Worm (Caenorhabditis elegans) whole organism, late embryonic: ENCODE measurements around the gene ver-1.

Experiments
- C08G9.2 ChIP-seq: sonication (generic microtip); optimal IDR thresholded peaks from 2 replicates; lab custom pipeline; 2016; ENCODE audit warnings: mild to moderate bottlenecking, missing genetic modification characterization, moderate library complexity, missing compliant biosample characterization
- ceh-14 ChIP-seq: sonication (generic microtip); optimal IDR thresholded peaks from 2 replicates; lab custom pipeline; 2016; ENCODE audit warnings: missing genotype, missing genetic modification characterization, missing compliant biosample characterization
- ceh-18 ChIP-seq: sonication (generic microtip); optimal IDR thresholded peaks from 2 replicates; lab custom pipeline; 2016; ENCODE audit warnings: missing genetic modification characterization, missing compliant biosample characterization
- ceh-19 ChIP-seq: fragments of 200-800 bp; sonication (Bioruptor generic); optimal IDR thresholded peaks from 2 replicates; lab custom pipeline; 2018; ENCODE audit warnings: mild to moderate bottlenecking, missing genetic modification characterization, missing compliant biosample characterization
- ceh-30 ChIP-seq: fragments of 150-350 bp; optimal IDR thresholded peaks from 2 replicates; lab custom pipeline; 2014; ENCODE audit warnings: missing biosample characterization, missing genetic modification characterization
- ceh-31 ChIP-seq: sonication (generic microtip); optimal IDR thresholded peaks from 2 replicates; lab custom pipeline; 2016; ENCODE audit warnings: missing genetic modification characterization, missing compliant biosample characterization
- ceh-48 ChIP-seq: sonication (generic microtip); optimal IDR thresholded peaks from 2 replicates; lab custom pipeline; 2016; ENCODE audit warnings: missing genetic modification characterization, inconsistent platforms, missing compliant biosample characterization
- ceh-6 ChIP-seq: fragments of 200-800 bp; sonication (Bioruptor generic); optimal IDR thresholded peaks from 2 replicates; lab custom pipeline; 2018; ENCODE audit warnings: mild to moderate bottlenecking, missing genetic modification characterization, missing compliant biosample characterization
- dmd-4 ChIP-seq: sonication (generic microtip); optimal IDR thresholded peaks from 2 replicates; lab custom pipeline; 2016; ENCODE audit warnings: borderline replicate concordance, missing genetic modification characterization, missing compliant biosample characterization
- eyg-1 ChIP-seq: sonication (generic microtip); optimal IDR thresholded peaks from 2 replicates; lab custom pipeline; 2016; ENCODE audit warnings: missing genotype, missing genetic modification characterization, missing compliant biosample characterization
- fkh-10 ChIP-seq: fragments of 150-350 bp; optimal IDR thresholded peaks from 2 replicates; lab custom pipeline; 2014; ENCODE audit warnings: missing biosample characterization, missing genetic modification reagents, missing genetic modification characterization
- hlh-15 ChIP-seq: sonication (generic microtip); optimal IDR thresholded peaks from 2 replicates; lab custom pipeline; 2016; ENCODE audit warnings: missing genetic modification characterization, missing compliant biosample characterization
- nhr-11 ChIP-seq: fragments of 150-350 bp; optimal IDR thresholded peaks from 2 replicates; lab custom pipeline; 2014; ENCODE audit warnings: missing biosample characterization, missing genetic modification characterization
- odd-2 ChIP-seq: sonication (generic microtip); optimal IDR thresholded peaks from 2 replicates; lab custom pipeline; 2017; ENCODE audit warnings: antibody characterized with exemption, mild to moderate bottlenecking, missing genetic modification characterization, missing compliant biosample characterization
- pat-9 ChIP-seq: fragments of 200-800 bp; sonication (Bioruptor generic); optimal IDR thresholded peaks from 2 replicates; lab custom pipeline; 2018; ENCODE audit warnings: mild to moderate bottlenecking, missing genetic modification characterization, moderate library complexity, missing compliant biosample characterization
- pax-1 ChIP-seq: fragments of 150-350 bp; optimal IDR thresholded peaks from 2 replicates; lab custom pipeline; 2014; ENCODE audit warnings: missing biosample characterization, missing genetic modification characterization
- pha-2 ChIP-seq: sonication (generic microtip); optimal IDR thresholded peaks from 2 replicates; lab custom pipeline; 2017; ENCODE audit warnings: mild to moderate bottlenecking, missing genetic modification characterization, missing compliant biosample characterization
- syd-9 ChIP-seq: sonication (generic microtip); optimal IDR thresholded peaks from 2 replicates; lab custom pipeline; 2016; ENCODE audit warnings: mild to moderate bottlenecking, missing genetic modification characterization, moderate library complexity, missing compliant biosample characterization
- unc-3 ChIP-seq, 2 experiments: fragments of 200-800 bp in 1 of 2; sonication (Bioruptor generic) in 1 of 2; sonication (generic microtip) in 1 of 2; conservative IDR thresholded peaks in 1 of 2; optimal IDR thresholded peaks in 1 of 2; 2 replicates each; pipeline versions ENCODE4 v1.3.6 to Lab custom; 2016 to 2022; ENCODE audit warnings: missing compliant biosample characterization in 2 of 2, missing genetic modification characterization in 2 of 2, missing genetic modification reagents in 1 of 2
- unc-42 ChIP-seq: sonication (generic microtip); optimal IDR thresholded peaks from 2 replicates; lab custom pipeline; 2016; ENCODE audit warnings: missing genotype, missing genetic modification characterization, missing compliant biosample characterization
- unc-55 ChIP-seq: sonication (generic microtip); optimal IDR thresholded peaks from 2 replicates; lab custom pipeline; 2017; ENCODE audit warnings: missing biosample characterization, missing genetic modification reagents, missing genetic modification characterization

The ver-1 gene

DNA sequence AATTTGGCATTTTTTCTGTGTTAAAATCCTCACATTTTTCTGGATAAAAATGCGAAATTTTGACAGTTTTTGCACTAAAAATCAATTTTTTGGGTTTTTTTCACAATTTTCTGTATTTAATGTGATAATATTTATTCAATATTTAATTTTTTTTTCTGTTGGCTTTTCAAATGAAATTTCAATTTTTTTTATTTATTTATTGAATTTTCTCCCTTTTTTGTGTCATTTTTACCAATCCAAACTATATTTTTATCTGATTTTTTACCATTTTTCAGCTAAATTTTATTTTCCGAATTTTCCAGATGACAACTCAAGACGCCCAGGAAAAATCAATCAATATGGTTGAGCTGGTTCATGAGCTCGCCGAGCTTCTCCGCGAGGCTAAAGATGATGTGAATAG lies 37.5 kb downstream of the ver-1 start, which contains the start of gene F40G9.17:
F40G9.17 (plus strand) TSS at position 301 of the 400 bp plus-strand sequence.
- no peak for TF ChIP-seq pax-1 (tag; lab: Kevin White, UChicago)
- TF ChIP-seq hlh-15 (tag; lab: Kevin White, UChicago), result no peak
- no peak for TF ChIP-seq eyg-1
- TF ChIP-seq nhr-11 (tag; lab: Kevin White, UChicago), result no peak
- no peak for TF ChIP-seq ceh-18 (tag; lab: Kevin White, UChicago)
- no peak for TF ChIP-seq dmd-4
- TF ChIP-seq pha-2 (tag; lab: Kevin White, UChicago), result no peak
- no peak for TF ChIP-seq ceh-6 (GFP tag; lab: Kevin White, UChicago)
- TF ChIP-seq pat-9, result no peak
- TF ChIP-seq ceh-30, result no peak

DNA sequence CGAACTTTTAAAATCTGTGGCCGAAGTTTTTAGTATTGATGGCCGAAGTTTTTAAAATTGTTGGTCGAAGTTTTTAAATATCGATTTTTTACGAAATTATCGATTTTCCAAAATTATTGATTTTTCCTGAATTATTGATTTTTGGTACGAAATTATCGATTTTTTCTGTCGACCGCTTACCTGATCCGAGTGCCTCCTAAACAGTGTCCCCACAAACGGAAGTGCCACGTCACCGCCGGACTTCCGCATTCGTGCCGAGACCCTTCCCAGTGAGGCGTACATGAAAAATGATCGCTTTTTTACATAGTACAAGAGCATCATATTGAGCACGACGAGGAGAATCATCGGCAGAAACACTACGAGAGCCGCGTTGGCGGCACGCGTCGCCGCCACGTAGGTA lies 47.3 kb downstream of the ver-1 start:
- TF ChIP-seq ceh-48, result peak; percentile 69
- TF ChIP-seq odd-2, result no peak
- no peak for TF ChIP-seq unc-3 (GFP tag; conservative IDR thresholded peaks at IDR 0.05; lab: Robert Waterston, UW)
- TF ChIP-seq unc-3 (tag; optimal IDR thresholded peaks at IDR 0.05; lab: Kevin White, UChicago), result no peak
- TF ChIP-seq pha-2 (tag; lab: Kevin White, UChicago), result no peak
- TF ChIP-seq, all 69 proteins: peak for 1

DNA sequence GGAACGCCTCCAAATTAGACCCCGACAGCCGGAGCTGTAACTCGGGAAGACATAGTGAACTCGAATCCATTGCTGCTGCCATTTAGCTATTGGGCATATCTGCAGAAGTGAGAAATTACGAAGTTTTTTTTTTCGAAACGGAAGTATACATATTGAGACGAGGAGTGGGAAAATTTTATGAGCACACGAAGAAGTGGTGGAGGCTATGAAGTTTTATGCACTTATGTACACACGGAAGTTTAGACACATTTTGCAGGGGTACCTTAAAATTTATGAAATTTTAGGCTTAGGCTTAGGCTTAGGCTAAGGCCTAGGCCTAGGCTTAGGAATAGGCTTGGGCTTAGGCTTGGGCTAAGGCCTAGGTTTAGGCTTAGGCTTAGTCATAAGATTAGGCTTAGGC lies 50.4 kb downstream of the ver-1 start, which contains the start of gene W10C4.1:
W10C4.1 (minus strand) TSS at position 101 of the 400 bp plus-strand sequence.
- no peak for TF ChIP-seq pat-9
- TF ChIP-seq, all 69 proteins: peak for 0

DNA sequence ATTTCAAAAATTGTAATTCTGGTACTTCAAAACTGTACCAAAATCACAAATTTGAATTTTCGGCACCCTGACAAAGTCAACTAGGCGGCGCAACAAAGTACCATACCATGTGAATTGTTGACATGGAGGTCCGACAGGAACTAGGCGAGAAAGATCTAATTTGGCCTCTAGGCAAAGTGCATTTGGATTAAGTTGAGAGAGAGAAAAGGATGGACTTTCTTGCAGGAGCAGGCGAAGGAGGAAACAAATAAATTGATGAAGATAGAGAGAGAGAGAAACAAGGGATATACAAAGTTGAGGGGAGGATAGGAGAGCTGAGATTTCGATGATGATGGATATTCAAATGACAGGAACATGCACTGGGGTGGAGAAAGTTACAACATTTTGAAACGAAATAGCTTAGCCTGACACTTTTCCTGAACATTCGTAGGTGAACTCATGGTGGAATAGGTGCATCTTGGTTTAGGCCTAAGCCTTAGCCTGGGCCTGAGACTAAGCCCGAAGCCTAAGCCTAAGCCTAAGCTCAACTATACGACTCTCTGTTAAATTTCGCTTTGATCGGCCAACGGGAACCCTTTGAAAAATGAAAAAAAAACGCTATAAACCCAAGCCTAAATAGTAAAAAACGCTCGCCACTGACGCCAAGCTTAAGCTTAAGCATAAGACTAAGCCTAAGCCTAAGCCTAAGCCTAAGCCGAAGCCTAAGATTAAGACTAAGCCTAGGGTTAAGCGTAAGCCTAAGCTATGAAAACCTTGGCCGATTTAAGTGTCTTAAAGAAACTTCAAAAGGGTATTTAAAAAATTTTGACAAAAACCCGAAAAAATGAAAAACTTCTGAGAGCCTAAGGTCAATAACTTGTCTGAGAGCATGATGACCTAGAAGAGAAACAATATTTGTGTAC lies 52.4 kb downstream of the ver-1 start:
- TF ChIP-seq syd-9 (tag; lab: Kevin White, UChicago), result no peak
- peak; percentile 59 for TF ChIP-seq unc-55 (GFP tag; lab: Kevin White, UChicago)
- peak; percentile 31 for TF ChIP-seq ceh-31 (tag; lab: Kevin White, UChicago)
- no peak for TF ChIP-seq ceh-19 (GFP tag; lab: Kevin White, UChicago)
- TF ChIP-seq C08G9.2 (tag; lab: Kevin White, UChicago), result no peak
- TF ChIP-seq fkh-10, result peak; percentile 72
- peak; percentile 95 for TF ChIP-seq unc-42 (tag; lab: Kevin White, UChicago)

DNA sequence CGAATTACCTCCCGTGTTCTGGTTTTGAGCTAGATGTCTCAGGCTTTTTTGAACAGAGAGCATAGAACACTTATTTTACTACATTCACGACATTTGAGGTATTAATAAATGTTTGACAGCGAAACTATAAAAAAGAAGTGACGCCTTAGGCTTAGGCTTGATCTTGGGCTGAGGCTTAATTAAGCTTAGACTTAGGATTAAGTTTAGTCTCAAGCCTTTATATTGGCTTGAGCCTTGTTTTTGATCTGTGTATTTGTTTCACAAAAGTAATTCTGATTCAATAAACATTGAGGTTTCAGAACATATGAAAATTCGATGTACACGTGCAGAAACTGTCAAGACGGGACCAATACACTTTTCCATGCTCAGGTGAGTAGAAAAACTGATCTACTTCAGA lies 53.1 kb downstream of the ver-1 start, which contains the start of gene klp-20:
klp-20 (plus strand) TSS at position 298 of the 397 bp plus-strand sequence.
- TF ChIP-seq ceh-14 (tag; lab: Kevin White, UChicago), result no peak

DNA sequence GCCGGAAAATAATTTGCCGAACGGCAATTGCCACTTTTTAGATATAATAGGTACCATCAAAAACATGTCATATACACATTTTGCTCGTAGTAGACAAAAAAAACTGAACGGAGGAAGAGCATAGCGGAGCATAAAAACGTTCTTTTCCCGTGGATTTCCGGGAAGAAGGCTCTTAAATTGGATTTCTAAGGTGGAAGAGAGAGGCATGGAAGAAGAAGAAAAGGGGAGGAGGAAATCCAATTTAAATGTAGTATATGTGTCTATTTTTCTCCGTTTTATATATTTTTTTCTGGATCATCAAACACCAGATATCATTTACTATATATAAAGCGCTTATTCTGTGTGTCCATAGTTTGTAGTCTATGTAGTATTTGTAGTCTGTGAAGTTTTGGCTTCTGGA lies 54.8 kb downstream of the ver-1 start:
- TF ChIP-seq C08G9.2 (tag; lab: Kevin White, UChicago) (no peak), unc-42 (tag; lab: Kevin White, UChicago) (peak; percentile 65)
- TF ChIP-seq, all 69 proteins: peak for 1
